Fruit fly (Drosophila melanogaster): Measurements from ENCODE around the gene Moe.
A peak's percentile ranks its signal among the peaks of the same experiment; 100 is the strongest.

The Moe gene

dm6 chrX:8906805-8907546 lies 8.8 kb upstream of the Moe start, which contains the start of gene rdgA (continued):
- TF ChIP-seq Blimp-1 (GFP tag; optimal IDR thresholded peaks at IDR 0.05) (no peak), CG34406 (GFP tag; optimal IDR thresholded peaks at IDR 0.05) (no peak), vri (GFP tag; optimal IDR thresholded peaks at IDR 0.05) (no peak), dac (GFP tag; optimal IDR thresholded peaks at IDR 0.05) (no peak), CG10669 (GFP tag; optimal IDR thresholded peaks at IDR 0.05) (no peak), Sox102F (GFP tag; optimal IDR thresholded peaks at IDR 0.05) (no peak), CG4318 (GFP tag; optimal IDR thresholded peaks at IDR 0.05) (no peak), CG32006 (GFP tag; optimal IDR thresholded peaks at IDR 0.05) (no peak), Lpt (GFP tag; optimal IDR thresholded peaks at IDR 0.05) (no peak), Hr39 (GFP tag; optimal IDR thresholded peaks at IDR 0.05) (peak; percentile 13), topi (GFP tag; optimal IDR thresholded peaks at IDR 0.05) (no peak), net (GFP tag; optimal IDR thresholded peaks at IDR 0.05) (peak; percentile 22), ss (GFP tag; optimal IDR thresholded peaks at IDR 0.05) (peak; percentile 19 to 24), CG15336 (GFP tag; IDR thresholded peaks at IDR 0.05) (peak; percentile 11; the same call in 1 of the 2 replicates), salr (GFP tag; optimal IDR thresholded peaks at IDR 0.05) (no peak), dsx (GFP tag; optimal IDR thresholded peaks at IDR 0.05; ENCODE audit: poor library complexity, severe bottlenecking) (no peak), Smox (GFP tag; optimal IDR thresholded peaks at IDR 0.05) (no peak)

dm6 chrX:8905545-8906455 lies 7.7 kb upstream of the Moe start:
- TF ChIP-seq achi (GFP tag; optimal IDR thresholded peaks at IDR 0.05) (no peak), ss (GFP tag; optimal IDR thresholded peaks at IDR 0.05) (peak; percentile 25 to 35), salr (GFP tag; optimal IDR thresholded peaks at IDR 0.05) (no peak), esn (GFP tag; optimal IDR thresholded peaks at IDR 0.05) (peak; percentile 6), dac (GFP tag; optimal IDR thresholded peaks at IDR 0.05) (no peak), svp (GFP tag) (no peak), CG6854 (GFP tag; optimal IDR thresholded peaks at IDR 0.05) (no peak), Eip78C (GFP tag) (peak; percentile 30), Sox15 (GFP tag; optimal IDR thresholded peaks at IDR 0.05) (no peak), CG6808 (GFP tag; optimal IDR thresholded peaks at IDR 0.05) (peak; percentile 16), CG10631 (GFP tag; optimal IDR thresholded peaks at IDR 0.05) (no peak), CG6276 (GFP tag; optimal IDR thresholded peaks at IDR 0.05) (peak; percentile 18), fkh (GFP tag; optimal IDR thresholded peaks at IDR 0.05) (peak; percentile 62), CG11762 (GFP tag; optimal IDR thresholded peaks at IDR 0.05; ENCODE audit: insufficient read depth) (no peak), eg (GFP tag; IDR thresholded peaks at IDR 0.05) (0 out of 3 replicates have a peak, but pooled peaks have one; percentile 27), topi (GFP tag; optimal IDR thresholded peaks at IDR 0.05) (peak; percentile 18), CG4318 (GFP tag; optimal IDR thresholded peaks at IDR 0.05) (no peak)

dm6 chrX:8901447-8901846 lies 3.3 kb upstream of the Moe start, which contains the start of gene Rbm13:
Gene Rbm13, plus strand, starts transcription at chrX:8901699.
- TF ChIP-seq fd59A (GFP tag; optimal IDR thresholded peaks at IDR 0.05) (no peak), CG32006 (GFP tag; optimal IDR thresholded peaks at IDR 0.05) (no peak), CG15336 (GFP tag; IDR thresholded peaks at IDR 0.05) (no peak), esn (GFP tag; optimal IDR thresholded peaks at IDR 0.05) (no peak), topi (GFP tag; optimal IDR thresholded peaks at IDR 0.05) (no peak), Blimp-1 (GFP tag; optimal IDR thresholded peaks at IDR 0.05) (no peak), CG11762 (GFP tag; optimal IDR thresholded peaks at IDR 0.05; ENCODE audit: insufficient read depth) (no peak)

dm6 chrX:8900094-8900493 lies 2.0 kb upstream of the Moe start, which contains the start of gene Uros1:
Gene Uros1, minus strand, starts transcription at chrX:8900264.
- TF ChIP-seq Sox14 (GFP tag; optimal IDR thresholded peaks at IDR 0.05) (peak; percentile 33), CG8319 (GFP tag; optimal IDR thresholded peaks at IDR 0.05) (no peak), lz (GFP tag; optimal IDR thresholded peaks at IDR 0.05) (peak; percentile 46), eg (GFP tag; IDR thresholded peaks at IDR 0.05) (peak; percentile 62), achi (GFP tag; optimal IDR thresholded peaks at IDR 0.05) (peak; percentile 22), pdm3 (GFP tag; optimal IDR thresholded peaks at IDR 0.05) (peak; percentile 39), Smox (GFP tag; optimal IDR thresholded peaks at IDR 0.05) (peak; percentile 36), Eip78C (GFP tag) (no peak), Sox102F (GFP tag; optimal IDR thresholded peaks at IDR 0.05) (peak; percentile 4), CG6808 (GFP tag; optimal IDR thresholded peaks at IDR 0.05) (no peak), CG3919 (GFP tag; optimal IDR thresholded peaks at IDR 0.05) (peak; percentile 11), acj6 (GFP tag; optimal IDR thresholded peaks at IDR 0.05) (peak; percentile 25), esn (GFP tag; optimal IDR thresholded peaks at IDR 0.05) (peak; percentile 33), OdsH (GFP tag; optimal IDR thresholded peaks at IDR 0.05) (no peak), fkh (GFP tag; optimal IDR thresholded peaks at IDR 0.05) (no peak), salr (GFP tag; optimal IDR thresholded peaks at IDR 0.05) (no peak), CG16779 (tag; optimal IDR thresholded peaks at IDR 0.05) (no peak), CG10631 (GFP tag; optimal IDR thresholded peaks at IDR 0.05) (peak; percentile 20), CG6163 (GFP tag; IDR thresholded peaks at IDR 0.05) (peak; percentile 51; the same call in 2 of the 3 replicates), Hr39 (GFP tag; optimal IDR thresholded peaks at IDR 0.05) (peak; percentile 13), Blimp-1 (GFP tag; optimal IDR thresholded peaks at IDR 0.05) (no peak), svp (GFP tag) (peak; percentile 67), fd59A (GFP tag; optimal IDR thresholded peaks at IDR 0.05) (no peak)

Measured in whole organism, prepupa.